Worm (Caenorhabditis elegans) whole organism, mixed stage, embryonic: ENCODE measurements around the gene F54G2.1.

Experiments used
- blmp-1 ChIP-seq: fragments of 150-350 bp; optimal IDR thresholded peaks from 2 replicates; lab custom pipeline; 2014; ENCODE audit warnings: missing biosample characterization, missing genetic modification characterization
- elt-3 ChIP-seq: fragments of 150-350 bp; optimal IDR thresholded peaks from 2 replicates; lab custom pipeline; 2014; ENCODE audit warnings: missing biosample characterization, missing genetic modification characterization
- lin-13 ChIP-seq: fragments of 150-350 bp; optimal IDR thresholded peaks from 2 replicates; lab custom pipeline; 2014; ENCODE audit warnings: missing biosample characterization, missing genetic modification characterization
- mep-1 ChIP-seq: fragments of 150-350 bp; optimal IDR thresholded peaks from 2 replicates; lab custom pipeline; 2017; ENCODE audit warnings: missing biosample characterization, missing genetic modification reagents, missing genetic modification characterization, inconsistent platforms
- mls-2 ChIP-seq: sonication (generic microtip); optimal IDR thresholded peaks from 2 replicates; lab custom pipeline; 2016; ENCODE audit warnings: mild to moderate bottlenecking, missing genetic modification characterization, moderate library complexity, missing compliant biosample characterization
- unc-62 ChIP-seq: fragments of 150-350 bp; optimal IDR thresholded peaks from 2 replicates; lab custom pipeline; 2014; ENCODE audit warnings: missing biosample characterization, missing genetic modification reagents, missing genetic modification characterization

DNA sequence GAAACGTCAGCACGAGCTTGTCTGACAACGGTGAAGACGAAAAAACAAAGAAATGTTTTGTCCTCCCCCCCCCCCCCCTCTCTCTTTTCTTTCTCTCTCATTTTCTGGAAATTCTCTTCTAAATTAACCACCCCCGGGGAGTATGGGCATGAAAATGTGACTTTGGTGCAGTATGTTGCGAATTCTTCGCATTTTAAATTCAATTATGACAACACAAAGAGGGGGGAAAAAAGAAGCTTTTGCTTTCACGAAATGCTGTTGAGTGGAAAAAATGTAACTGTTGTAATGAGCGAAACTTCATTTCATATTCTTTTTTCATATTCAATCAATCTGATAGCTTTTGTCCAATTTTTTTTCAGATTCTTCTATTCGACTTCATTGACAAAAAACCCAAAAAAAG lies 9.8 kb downstream of the F54G2.1 start:
- TF ChIP-seq elt-3 (tag; lab: Kevin White, UChicago) (no peak), lin-13 (tag; lab: Kevin White, UChicago) (no peak), unc-62 (GFP tag; lab: Kevin White, UChicago) (no peak), mep-1 (tag; lab: Kevin White, UChicago) (no peak), mls-2 (no peak), blmp-1 (tag; lab: Kevin White, UChicago) (no peak)
